Worm (Caenorhabditis elegans): ENCODE results near the gene idhg-1.

DNA sequence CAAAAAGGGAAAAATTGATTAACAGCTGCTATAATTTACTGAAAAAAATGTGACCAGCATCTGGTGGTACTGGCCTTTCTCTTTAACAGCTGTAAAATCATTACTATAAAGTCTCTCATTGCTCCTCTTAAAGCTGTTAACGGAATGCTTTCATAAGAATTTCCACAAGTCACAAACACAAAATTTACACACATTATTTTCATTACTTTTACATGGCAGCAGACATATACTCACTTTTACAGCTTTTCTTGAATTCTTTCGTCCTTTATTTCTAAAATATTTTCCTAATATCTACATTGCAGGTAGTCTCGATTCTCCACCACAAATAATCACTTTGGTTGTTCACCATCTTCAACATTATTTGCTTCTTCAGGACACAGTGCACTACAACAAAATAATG is 15.3 kb upstream of the idhg-1 start, which contains the start of gene imph-1:
- no peak for TF ChIP-seq dao-5 (tag; optimal IDR thresholded peaks at IDR 0.05)
- TF ChIP-seq W03F9.2 (tag; optimal IDR thresholded peaks at IDR 0.05) = no peak
